Worm (Caenorhabditis elegans): ENCODE measurements around the gene ugt-20.

ugt-20 gene

ce11 chrIV:6097040-6097928 lies 13.9 kb upstream of the ugt-20 start (continued):
- TF ChIP-seq egl-44 (GFP tag; IDR thresholded peaks at IDR 0.05) (peak; percentile 74), nhr-80 (tag; optimal IDR thresholded peaks at IDR 0.05) (peak; percentile 97), B0336.3 (GFP tag; IDR thresholded peaks at IDR 0.05) (peak; percentile 74), mxl-1 (tag; optimal IDR thresholded peaks at IDR 0.05) (no peak), efl-1 (GFP tag; optimal IDR thresholded peaks at IDR 0.05) (no peak), athp-1 (tag; optimal IDR thresholded peaks at IDR 0.05) (no peak), ztf-3 (GFP tag; optimal IDR thresholded peaks at IDR 0.05) (peak; percentile 58), ztf-26 (tag; optimal IDR thresholded peaks at IDR 0.05) (peak; percentile 36), F22D6.2 (tag; optimal IDR thresholded peaks at IDR 0.05) (no peak), chd-7 (tag; optimal IDR thresholded peaks at IDR 0.05) (peak; percentile 53), dpl-1 (GFP tag; optimal IDR thresholded peaks at IDR 0.05) (no peak), aptf-2 (GFP tag; conservative IDR thresholded peaks at IDR 0.05) (0 out of 2 replicates have a peak, but pooled peaks have one; percentile 54), dox-1 (GFP tag; IDR thresholded peaks at IDR 0.05) (peak; percentile 80), F33H1.4 (GFP tag; IDR thresholded peaks at IDR 0.05) (no peak), F57C9.4 (tag; optimal IDR thresholded peaks at IDR 0.05) (no peak), let-526 (GFP tag; IDR thresholded peaks at IDR 0.05) (no peak), F55B11.4 (tag; optimal IDR thresholded peaks at IDR 0.05; ENCODE audit: borderline replicate concordance, insufficient read depth) (no peak), sdz-38 (tag; optimal IDR thresholded peaks at IDR 0.05) (no peak), zim-3 (tag; optimal IDR thresholded peaks at IDR 0.05) (no peak), bed-2 (GFP tag; IDR thresholded peaks at IDR 0.05) (no peak), tbp1 (GFP tag; optimal IDR thresholded peaks at IDR 0.05) (peak; percentile 44), snpc-3.4 (tag; optimal IDR thresholded peaks at IDR 0.05) (no peak), unc-130 (GFP tag; optimal IDR thresholded peaks at IDR 0.05) (no peak), ccch-3 (GFP tag; optimal IDR thresholded peaks at IDR 0.05) (no peak), ama-1 (optimal IDR thresholded peaks at IDR 0.05) (no peak), ama-1 (GFP tag; optimal IDR thresholded peaks at IDR 0.05) (no peak), ceh-91 (GFP tag; IDR thresholded peaks at IDR 0.05) (no peak), hlh-26 (GFP tag; conservative IDR thresholded peaks at IDR 0.05) (no peak), ekl-4 (GFP tag; IDR thresholded peaks at IDR 0.05) (peak; percentile 34; the same call in 1 of the 2 replicates), cebp-2 (GFP tag; IDR thresholded peaks at IDR 0.05) (no peak), nhr-90 (tag; optimal IDR thresholded peaks at IDR 0.05) (peak; percentile 53), lir-1 (GFP tag; conservative IDR thresholded peaks at IDR 0.05) (no peak), F49E8.2 (tag; optimal IDR thresholded peaks at IDR 0.05; ENCODE audit: insufficient read depth) (no peak), lin-40 (tag; optimal IDR thresholded peaks at IDR 0.05) (peak; percentile 67), let-607 (tag; optimal IDR thresholded peaks at IDR 0.05) (peak; percentile 1 to 35)

ce11 chrIV:6095357-6095858 lies 12.0 kb upstream of the ugt-20 start, which contains the start of gene lag-1:
TSS of gene lag-1 (plus strand) at chrIV:6095407.
- TF ChIP-seq ccch-3 (GFP tag; optimal IDR thresholded peaks at IDR 0.05): no peak
- TF ChIP-seq unc-62 (GFP tag; optimal IDR thresholded peaks at IDR 0.05): no peak

ce11 chrIV:6094315-6094606 lies 10.9 kb upstream of the ugt-20 start:
- no peak for TF ChIP-seq snpc-4 (GFP tag; optimal IDR thresholded peaks at IDR 0.05)
- peak in 1 of 4 experiments; percentile 82 for TF ChIP-seq snpc-4 (tag; optimal IDR thresholded peaks at IDR 0.05)
- TF ChIP-seq snpc-3.4 (tag; optimal IDR thresholded peaks at IDR 0.05): no peak
- no peak for TF ChIP-seq F37B4.10 (GFP tag; IDR thresholded peaks at IDR 0.05)
